Worm (Caenorhabditis elegans): ENCODE measurements around the gene srg-45.

DNA sequence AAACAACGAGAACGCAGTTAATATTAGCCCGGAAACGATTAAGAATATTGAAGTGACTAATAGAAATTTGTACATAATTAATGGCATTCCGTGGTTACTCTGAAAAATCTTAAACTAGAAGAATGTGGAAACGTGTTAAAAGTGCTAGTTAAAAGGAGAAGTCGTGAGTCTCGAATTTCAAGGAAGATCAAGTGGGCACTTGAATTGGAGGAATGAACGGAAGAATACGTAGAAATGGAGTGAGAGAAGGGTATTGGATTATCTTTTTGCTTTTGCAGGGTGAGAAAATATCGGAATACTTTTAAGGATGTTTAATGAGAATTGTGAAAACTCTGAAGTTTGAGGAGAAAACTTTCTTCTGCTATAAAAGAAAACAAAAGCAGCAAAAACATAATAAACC, 3.0 kb downstream of the srg-45 start, which contains the start of gene hpo-30:
- no peak for TF ChIP-seq unc-39 (tag; optimal IDR thresholded peaks at IDR 0.05)
- no peak for TF ChIP-seq nhr-25 (tag; optimal IDR thresholded peaks at IDR 0.05)
- TF ChIP-seq elt-3 (tag; optimal IDR thresholded peaks at IDR 0.05), result no peak
- no peak for TF ChIP-seq nhr-11 (tag; optimal IDR thresholded peaks at IDR 0.05)
- TF ChIP-seq elt-1 (tag; optimal IDR thresholded peaks at IDR 0.05), result no peak
- no peak for TF ChIP-seq ama-1 (optimal IDR thresholded peaks at IDR 0.05)
- no peak for TF ChIP-seq fkh-10 (GFP tag; optimal IDR thresholded peaks at IDR 0.05)
- TF ChIP-seq nhr-12 (tag; optimal IDR thresholded peaks at IDR 0.05), result no peak
- no peak for TF ChIP-seq nhr-28 (tag; optimal IDR thresholded peaks at IDR 0.05)
- TF ChIP-seq aly-2 (tag; optimal IDR thresholded peaks at IDR 0.05), result no peak
- no peak for TF ChIP-seq ceh-9 (tag; optimal IDR thresholded peaks at IDR 0.05)
- no peak for TF ChIP-seq skn-1 (tag; optimal IDR thresholded peaks at IDR 0.05)
- no peak for TF ChIP-seq nhr-76 (tag; optimal IDR thresholded peaks at IDR 0.05)
- no peak for TF ChIP-seq egl-27 (tag; optimal IDR thresholded peaks at IDR 0.05)

Data from whole organism, L3 larva.